Worm (Caenorhabditis elegans) whole organism, L1 larva: ENCODE results near the gene F22D3.4.

Experiments used
- ama-1 ChIP-seq: fragments of 150-350 bp; optimal IDR thresholded peaks from 2 replicates; lab custom pipeline; 2014
- dpl-1 ChIP-seq, 3 experiments: fragments of 150-350 bp in 2 of 3; sonication (generic microtip) in 1 of 3; optimal IDR thresholded peaks; 2 replicates each; lab custom pipeline; 2014 to 2017; ENCODE audit warnings: missing biosample characterization in 3 of 3, missing genetic modification characterization in 3 of 3, missing genetic modification reagents in 3 of 3
- fkh-4 ChIP-seq: sonication (generic microtip); optimal IDR thresholded peaks from 2 replicates; lab custom pipeline; 2016; ENCODE audit warnings: missing compliant biosample characterization, missing genetic modification characterization, borderline replicate concordance
- fos-1 ChIP-seq: fragments of 150-350 bp; optimal IDR thresholded peaks from 2 replicates; lab custom pipeline; 2014; ENCODE audit warnings: missing biosample characterization, missing genetic modification characterization
- nhr-20 ChIP-seq: sonication (generic microtip); optimal IDR thresholded peaks from 2 replicates; lab custom pipeline; 2016; ENCODE audit warnings: mild to moderate bottlenecking, missing genetic modification characterization, missing compliant biosample characterization
- tbx-2 ChIP-seq: sonication (generic microtip); optimal IDR thresholded peaks from 2 replicates; lab custom pipeline; 2016; ENCODE audit warnings: missing genetic modification characterization, missing compliant biosample characterization
- ztf-11 ChIP-seq, 2 experiments: sonication (generic microtip); optimal IDR thresholded peaks; 2 replicates each; lab custom pipeline; 2016 to 2017; ENCODE audit warnings: missing genetic modification characterization in 2 of 2, missing biosample characterization in 1 of 2, missing compliant biosample characterization in 1 of 2

DNA sequence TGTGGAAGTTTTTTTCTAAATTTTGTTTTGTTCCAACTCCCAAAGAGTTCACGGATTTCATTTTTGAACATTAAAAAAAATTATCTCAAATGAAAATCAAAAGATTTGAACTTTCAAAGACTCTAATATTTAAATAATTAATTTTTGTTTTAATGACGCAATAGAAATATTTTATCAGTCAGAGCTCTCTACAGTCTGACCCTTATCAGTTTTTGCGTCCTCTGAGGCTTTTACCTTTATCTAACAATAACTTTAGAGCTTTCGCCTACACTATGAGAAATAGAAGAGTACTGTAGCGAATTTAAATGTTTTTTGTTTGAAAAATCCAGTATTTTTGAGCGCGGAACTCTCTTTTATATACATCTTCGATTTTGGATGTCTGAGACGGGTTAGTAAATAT lies 8.5 kb downstream of the F22D3.4 start, which contains the start of gene B0252.5:
- TF ChIP-seq fos-1 (no peak), dpl-1 (GFP tag; optimal IDR thresholded peaks at IDR 0.05; lab: Kevin White, UChicago) (no peak), ama-1 (lab: Kevin White, UChicago) (no peak), fkh-4 (tag; lab: Kevin White, UChicago) (no peak), tbx-2 (no peak), ztf-11 (tag; optimal IDR thresholded peaks at IDR 0.05; lab: Kevin White, UChicago) (no peak), nhr-20 (tag; lab: Kevin White, UChicago) (no peak)
